Fruit fly (Drosophila melanogaster): ENCODE data around the gene ZC3H3.

ZC3H3 gene

dm6 chr3L:8509567-8510109, at the start of gene ZC3H3, which contains the start of gene Pus7 (continued):
- no peak for TF ChIP-seq Awh (GFP tag; IDR thresholded peaks at IDR 0.05)
- peak; percentile 27 for TF ChIP-seq Xbp1 (GFP tag; optimal IDR thresholded peaks at IDR 0.05)
- TF ChIP-seq GATAe (GFP tag; conservative IDR thresholded peaks at IDR 0.05): no peak
- no peak for TF ChIP-seq Ravus (GFP tag; IDR thresholded peaks at IDR 0.05)
- TF ChIP-seq CG15696 (tag; optimal IDR thresholded peaks at IDR 0.05): no peak
- peak; percentile 58 for TF ChIP-seq CG15479 (GFP tag; optimal IDR thresholded peaks at IDR 0.05)
- TF ChIP-seq pfk (GFP tag; optimal IDR thresholded peaks at IDR 0.05): no peak
- TF ChIP-seq stc (GFP tag; IDR thresholded peaks at IDR 0.05): no peak
- no peak for TF ChIP-seq oc (tag; optimal IDR thresholded peaks at IDR 0.05)
- TF ChIP-seq CG7372 (GFP tag; IDR thresholded peaks at IDR 0.05): no peak
- no peak for TF ChIP-seq crc (GFP tag; optimal IDR thresholded peaks at IDR 0.05)
- TF ChIP-seq CoRest (tag; optimal IDR thresholded peaks at IDR 0.05): peak; percentile 36
- no peak for TF ChIP-seq Scr (GFP tag; IDR thresholded peaks at IDR 0.05; ENCODE audit: partially characterized antibody)
- no peak for TF ChIP-seq CG8281 (tag; optimal IDR thresholded peaks at IDR 0.05)
- no peak for TF ChIP-seq az2 (GFP tag; optimal IDR thresholded peaks at IDR 0.05)
- TF ChIP-seq Spps (tag; optimal IDR thresholded peaks at IDR 0.05): peak; percentile 31
- TF ChIP-seq CG11398 (GFP tag; optimal IDR thresholded peaks at IDR 0.05): no peak
- TF ChIP-seq CG1603 (tag; optimal IDR thresholded peaks at IDR 0.05): no peak
- peak; percentile 59 for TF ChIP-seq CG14710 (tag; optimal IDR thresholded peaks at IDR 0.05)
- TF ChIP-seq jigr1 (GFP tag; IDR thresholded peaks at IDR 0.05): no peak
- no peak for TF ChIP-seq Dip3 (GFP tag; optimal IDR thresholded peaks at IDR 0.05)
- no peak for TF ChIP-seq sna (GFP tag; IDR thresholded peaks at IDR 0.05; ENCODE audit: partially characterized antibody)
- peak; percentile 37 for TF ChIP-seq CG13424 (tag; optimal IDR thresholded peaks at IDR 0.05)
- TF ChIP-seq lov (optimal IDR thresholded peaks at IDR 0.05): no peak
- TF ChIP-seq lov (GFP tag; IDR thresholded peaks at IDR 0.05): no peak
- TF ChIP-seq Dp (GFP tag; optimal IDR thresholded peaks at IDR 0.05): peak; percentile 60
- TF ChIP-seq insv (GFP tag; optimal IDR thresholded peaks at IDR 0.05): no peak
- TF ChIP-seq CG30403 (GFP tag; optimal IDR thresholded peaks at IDR 0.05): no peak
- TF ChIP-seq Abd-B (GFP tag; optimal IDR thresholded peaks at IDR 0.05): no peak
- TF ChIP-seq CG6654 (GFP tag; optimal IDR thresholded peaks at IDR 0.05): no peak
- TF ChIP-seq CG3847 (GFP tag; IDR thresholded peaks at IDR 0.05): no peak
- peak; percentile 17 for TF ChIP-seq Elba2 (GFP tag; optimal IDR thresholded peaks at IDR 0.05)
- no peak for TF ChIP-seq eve (GFP tag; optimal IDR thresholded peaks at IDR 0.05)
- no peak for TF ChIP-seq h (optimal IDR thresholded peaks at IDR 0.05)
- TF ChIP-seq CG30020 (tag; optimal IDR thresholded peaks at IDR 0.05): peak; percentile 44
- TF ChIP-seq Hr78 (GFP tag; optimal IDR thresholded peaks at IDR 0.05): no peak
- no peak for TF ChIP-seq CG12236 (GFP tag; optimal IDR thresholded peaks at IDR 0.05)
- no peak for TF ChIP-seq B-H2 (GFP tag; optimal IDR thresholded peaks at IDR 0.05)
- no peak for TF ChIP-seq pan (optimal IDR thresholded peaks at IDR 0.05)
- no peak for TF ChIP-seq pan (GFP tag; optimal IDR thresholded peaks at IDR 0.05 in 1 of 2, IDR thresholded peaks at IDR 0.05 in 1 of 2)
- TF ChIP-seq Hsf (GFP tag; optimal IDR thresholded peaks at IDR 0.05): no peak
- 0 out of 3 replicates have a peak, but pooled peaks have one; percentile 41 for TF ChIP-seq Dbx (GFP tag; IDR thresholded peaks at IDR 0.05)
- no peak for TF ChIP-seq jing (GFP tag; optimal IDR thresholded peaks at IDR 0.05)
- peak; percentile 50 for TF ChIP-seq phol (tag; optimal IDR thresholded peaks at IDR 0.05)
- no peak for TF ChIP-seq ase (GFP tag; IDR thresholded peaks at IDR 0.05)
- peak; percentile 21 for TF ChIP-seq lilli (GFP tag; optimal IDR thresholded peaks at IDR 0.05)
- TF ChIP-seq CG2875 (GFP tag; optimal IDR thresholded peaks at IDR 0.05): no peak
- peak in 1 of 2 experiments; percentile 32 for TF ChIP-seq Hr51 (GFP tag; optimal IDR thresholded peaks at IDR 0.05)
- no peak for TF ChIP-seq Asciz (GFP tag; optimal IDR thresholded peaks at IDR 0.05)
- TF ChIP-seq CG9817 (tag; optimal IDR thresholded peaks at IDR 0.05): no peak
- TF ChIP-seq CG16813 (GFP tag; IDR thresholded peaks at IDR 0.05; ENCODE audit: partially characterized antibody): no peak
